Worm (Caenorhabditis elegans): ENCODE data around the gene tra-4.

DNA sequence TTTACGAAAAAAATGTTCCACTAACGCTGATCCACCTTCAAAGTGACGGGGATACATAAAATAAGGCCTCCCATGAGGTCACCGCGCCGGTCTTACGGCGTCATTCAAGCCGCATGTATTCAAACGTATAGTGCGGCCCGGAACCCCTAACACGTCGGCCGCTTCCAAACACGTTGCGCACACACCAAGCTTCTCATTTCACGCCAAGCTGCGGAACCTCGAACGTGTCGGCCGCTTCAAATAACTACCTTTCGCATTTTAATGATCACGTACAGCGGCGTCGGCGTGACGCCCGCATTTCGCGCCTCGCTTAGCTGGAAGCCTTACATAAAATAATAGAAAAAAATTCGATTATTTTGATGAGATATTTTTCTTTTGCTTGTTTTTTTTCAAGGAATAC lies 13.9 kb downstream of the tra-4 start:
- TF ChIP-seq flt-1 (GFP tag; IDR thresholded peaks at IDR 0.05) = no peak
- TF ChIP-seq T22C8.4 (GFP tag; IDR thresholded peaks at IDR 0.05) = no peak
- no peak for TF ChIP-seq ref-1 (GFP tag; conservative IDR thresholded peaks at IDR 0.05)
- TF ChIP-seq tab-1 (GFP tag; IDR thresholded peaks at IDR 0.05) = no peak
- no peak for TF ChIP-seq med-1 (GFP tag; optimal IDR thresholded peaks at IDR 0.05; ENCODE audit: insufficient read depth)
- no peak for TF ChIP-seq cog-1 (tag; optimal IDR thresholded peaks at IDR 0.05)

Measured in whole organism, midembryonic.